Fruit fly (Drosophila melanogaster) Kc167 (cell line): ENCODE measurements around the gene Gr22d.

Source experiments
- Myc ChIP-seq: fragments of >200 bp; optimal IDR thresholded peaks from 2 replicates; lab custom pipeline; 2017; ENCODE audit warnings: missing external identifiers
- Sin3A ChIP-seq: fragments of >200 bp; optimal IDR thresholded peaks from 2 replicates; lab custom pipeline; 2018; ENCODE audit warnings: missing external identifiers
- h ChIP-seq: fragments of >200 bp; optimal IDR thresholded peaks from 3 replicates; lab custom pipeline; 2018; ENCODE audit warnings: missing external identifiers
- insv ChIP-seq: fragments of >200 bp; optimal IDR thresholded peaks from 3 replicates; lab custom pipeline; 2018; ENCODE audit warnings: missing external identifiers
- psq ChIP-seq: fragments of >200 bp; optimal IDR thresholded peaks from 2 replicates; lab custom pipeline; 2017; ENCODE audit warnings: missing external identifiers
- ttk ChIP-seq: sonication (Bioruptor generic); optimal IDR thresholded peaks from 2 replicates; lab custom pipeline; 2017; ENCODE audit warnings: missing external identifiers

dm6 chr2L:1794817-1795216, 4.7 kb upstream of the Gr22d start, which contains the start of gene Gr22a:
- TF ChIP-seq insv (lab: Kevin White, UChicago) (no peak), h (lab: Kevin White, UChicago) (no peak), Myc (lab: Kevin White, UChicago) (no peak), psq (lab: Kevin White, UChicago) (no peak), Sin3A (lab: Kevin White, UChicago) (no peak), ttk (no peak)
